Fruit fly (Drosophila melanogaster) whole organism, embryonic: ENCODE data around the gene CG8837.

Experiments used
- Ada2b ChIP-seq: fragments of 200-800 bp; sonication (Bioruptor generic); IDR thresholded peaks from 2 replicates; pipeline ENCODE4 v1.3.6; 2022; ENCODE audit warnings: missing biosample characterization, missing genetic modification characterization
- CG10543 ChIP-seq: fragments of 200-800 bp; sonication (Bioruptor generic); optimal IDR thresholded peaks from 3 replicates; lab custom pipeline; 2017; ENCODE audit warnings: missing biosample characterization, mild to moderate bottlenecking, missing genetic modification characterization, moderate library complexity
- CG10654 ChIP-seq: fragments of 200-800 bp; sonication (Bioruptor generic); optimal IDR thresholded peaks from 2 replicates; lab custom pipeline; 2016; ENCODE audit warnings: missing biosample characterization, missing genetic modification characterization
- CG12769 ChIP-seq: fragments of 200-800 bp; sonication (Bioruptor generic); optimal IDR thresholded peaks from 2 replicates; lab custom pipeline; 2019; ENCODE audit warnings: missing biosample characterization, mild to moderate bottlenecking, missing genetic modification characterization, moderate library complexity
- CG15479 ChIP-seq: fragments of 200-800 bp; sonication (Bioruptor generic); optimal IDR thresholded peaks from 3 replicates; lab custom pipeline; 2019; ENCODE audit warnings: missing biosample characterization, mild to moderate bottlenecking, missing genetic modification characterization, moderate library complexity
- CG17186 ChIP-seq: fragments of 200-800 bp; sonication (Bioruptor generic); optimal IDR thresholded peaks from 3 replicates; lab custom pipeline; 2017; ENCODE audit warnings: missing biosample characterization, missing genetic modification reagents, missing genetic modification characterization
- CG17568 ChIP-seq: fragments of 200-800 bp; sonication (Bioruptor generic); optimal IDR thresholded peaks from 2 replicates; lab custom pipeline; 2018; ENCODE audit warnings: missing biosample characterization, mild to moderate bottlenecking, missing genetic modification characterization, moderate library complexity
- CG2875 ChIP-seq: fragments of 200-800 bp; sonication (Bioruptor generic); optimal IDR thresholded peaks from 2 replicates; lab custom pipeline; 2017; ENCODE audit warnings: missing biosample characterization, mild to moderate bottlenecking, missing genetic modification characterization, missing genetic modification reagents
- CG30431 ChIP-seq: fragments of 200-800 bp; sonication (Bioruptor generic); optimal IDR thresholded peaks from 2 replicates; lab custom pipeline; 2017; ENCODE audit warnings: missing biosample characterization, missing genetic modification characterization
- CG32532 ChIP-seq: fragments of 200-800 bp; sonication (Bioruptor generic); IDR thresholded peaks from 2 replicates; pipeline ENCODE4 v1.3.6; 2022; ENCODE audit warnings: missing biosample characterization, missing genetic modification characterization
- CG42726 ChIP-seq: fragments of 200-800 bp; sonication (Bioruptor generic); IDR thresholded peaks from 2 replicates; pipeline ENCODE4 v1.3.6; 2022; ENCODE audit warnings: missing biosample characterization, missing genetic modification characterization; ENCODE audit not compliant: partially characterized antibody
- CG6654 ChIP-seq: fragments of 200-800 bp; sonication (Bioruptor generic); optimal IDR thresholded peaks from 2 replicates; lab custom pipeline; 2017; ENCODE audit warnings: missing biosample characterization, mild to moderate bottlenecking, missing genetic modification characterization
- CG7556 ChIP-seq: fragments of 200-800 bp; sonication (Bioruptor generic); optimal IDR thresholded peaks from 2 replicates; lab custom pipeline; 2017; ENCODE audit warnings: missing biosample characterization, mild to moderate bottlenecking, missing genetic modification characterization
- D19A ChIP-seq: fragments of 200-800 bp; optimal IDR thresholded peaks from 3 replicates; lab custom pipeline; 2019; ENCODE audit warnings: missing biosample characterization, mild to moderate bottlenecking, missing genetic modification characterization, moderate library complexity
- Dbx ChIP-seq: fragments of 200-800 bp; sonication (Bioruptor generic); IDR thresholded peaks from 3 replicates; pipeline ENCODE4 v1.3.6; 2022; ENCODE audit warnings: missing biosample characterization, missing genetic modification characterization
- Deaf1 ChIP-seq: fragments of 200-800 bp; optimal IDR thresholded peaks from 3 replicates; lab custom pipeline; 2019; ENCODE audit warnings: missing biosample characterization, mild to moderate bottlenecking, missing genetic modification characterization, moderate library complexity
- Drgx ChIP-seq: fragments of 200-800 bp; sonication (Bioruptor generic); IDR thresholded peaks from 2 replicates; pipeline ENCODE4 v1.3.6; 2022; ENCODE audit warnings: missing biosample characterization, missing genetic modification characterization
- Ets65A ChIP-seq: fragments of 200-800 bp; sonication (Bioruptor generic); peaks from one replicate; lab custom pipeline; 2016; ENCODE audit warnings: missing biosample characterization, missing genetic modification characterization
- HLH54F ChIP-seq: fragments of 200-800 bp; sonication (Bioruptor generic); optimal IDR thresholded peaks from 3 replicates; lab custom pipeline; 2016; ENCODE audit warnings: missing biosample characterization, missing genetic modification characterization
- MTF-1 ChIP-seq: fragments of 200-800 bp; sonication (Bioruptor generic); optimal IDR thresholded peaks from 2 replicates; lab custom pipeline; 2018; ENCODE audit warnings: missing biosample characterization, mild to moderate bottlenecking, missing genetic modification characterization, borderline replicate concordance
- Max ChIP-seq: fragments of 200-800 bp; sonication (Bioruptor generic); optimal IDR thresholded peaks from 2 replicates; lab custom pipeline; 2016; ENCODE audit warnings: missing biosample characterization, mild to moderate bottlenecking, missing genetic modification characterization
- Med ChIP-seq: fragments of 200-800 bp; sonication (Bioruptor generic); peaks from one replicate; lab custom pipeline; 2016; ENCODE audit warnings: missing biosample characterization, missing genetic modification characterization, mild to moderate bottlenecking, inconsistent platforms, moderate library complexity
- Mrtf ChIP-seq: fragments of 200-800 bp; sonication (Bioruptor generic); IDR thresholded peaks from 3 replicates; pipeline ENCODE4 v1.3.6; 2022; ENCODE audit warnings: missing biosample characterization, missing genetic modification characterization
- Rx ChIP-seq: fragments of 200-800 bp; sonication (Bioruptor generic); IDR thresholded peaks from 2 replicates; pipeline ENCODE4 v1.3.6; 2022; ENCODE audit warnings: missing biosample characterization, missing genetic modification characterization
- abd-A ChIP-seq: fragments of 200-800 bp; sonication (Bioruptor generic); optimal IDR thresholded peaks from 3 replicates; lab custom pipeline; 2019; ENCODE audit warnings: missing biosample characterization, mild to moderate bottlenecking, missing genetic modification characterization, moderate library complexity
- bcd ChIP-seq: fragments of 200-800 bp; sonication (Bioruptor generic); optimal IDR thresholded peaks from 2 replicates; lab custom pipeline; 2017; ENCODE audit warnings: missing biosample characterization, mild to moderate bottlenecking, missing genetic modification characterization
- bsh ChIP-seq, 2 experiments: fragments of 200-800 bp; sonication (Bioruptor generic); optimal IDR thresholded peaks; 2 replicates each; lab custom pipeline; 2017 to 2018; ENCODE audit warnings: mild to moderate bottlenecking in 2 of 2, missing biosample characterization in 2 of 2, missing genetic modification characterization in 2 of 2, moderate library complexity in 1 of 2
- ci ChIP-seq: fragments of 200-800 bp; sonication (Bioruptor generic); IDR thresholded peaks from 3 replicates; pipeline ENCODE4 v1.3.6; 2022; ENCODE audit warnings: missing biosample characterization, missing genetic modification characterization
- cwo ChIP-seq: fragments of 200-800 bp; sonication (Bioruptor generic); optimal IDR thresholded peaks from 3 replicates; lab custom pipeline; 2017; ENCODE audit warnings: missing biosample characterization, missing genetic modification characterization, mild to moderate bottlenecking, moderate library complexity, missing genetic modification reagents
- dan ChIP-seq: fragments of 200-800 bp; sonication (Bioruptor generic); IDR thresholded peaks from 2 replicates; pipeline ENCODE4 v1.3.6; 2022; ENCODE audit warnings: missing biosample characterization, missing genetic modification characterization
- dpn ChIP-seq, 2 experiments: fragments of 200-800 bp; sonication (Bioruptor generic); optimal IDR thresholded peaks; 3 replicates each; lab custom pipeline; 2016; ENCODE audit warnings: missing biosample characterization in 2 of 2, missing genetic modification characterization in 2 of 2
- en ChIP-seq: fragments of 200-800 bp; sonication (Bioruptor generic); optimal IDR thresholded peaks from 2 replicates; lab custom pipeline; 2016; ENCODE audit warnings: missing biosample characterization, missing genetic modification characterization
- grn ChIP-seq: fragments of 200-800 bp; sonication (Bioruptor generic); optimal IDR thresholded peaks from 3 replicates; lab custom pipeline; 2017; ENCODE audit warnings: missing biosample characterization, missing genetic modification characterization
- mirr ChIP-seq: fragments of 200-800 bp; sonication (Bioruptor generic); optimal IDR thresholded peaks from 3 replicates; lab custom pipeline; 2018; ENCODE audit warnings: missing biosample characterization, mild to moderate bottlenecking, missing genetic modification characterization
- nerfin-2 ChIP-seq: fragments of 200-800 bp; sonication (Bioruptor generic); IDR thresholded peaks from 2 replicates; pipeline ENCODE4 v1.3.6; 2022; ENCODE audit warnings: missing biosample characterization, missing genetic modification characterization; ENCODE audit not compliant: partially characterized antibody
- org-1 ChIP-seq: fragments of 200-800 bp; sonication (Bioruptor generic); optimal IDR thresholded peaks from 2 replicates; lab custom pipeline; 2017; ENCODE audit warnings: missing biosample characterization, missing genetic modification characterization
- p53 ChIP-seq: fragments of 200-800 bp; sonication (Bioruptor generic); optimal IDR thresholded peaks from 2 replicates; lab custom pipeline; 2016; ENCODE audit warnings: missing biosample characterization, missing genetic modification characterization
- slbo ChIP-seq: fragments of 200-800 bp; sonication (Bioruptor generic); IDR thresholded peaks from 2 replicates; pipeline ENCODE4 v1.3.6; 2022; ENCODE audit warnings: missing biosample characterization, missing genetic modification characterization
- tx ChIP-seq: fragments of 200-800 bp; sonication (Bioruptor generic); optimal IDR thresholded peaks from 2 replicates; lab custom pipeline; 2016; ENCODE audit warnings: missing biosample characterization, missing genetic modification characterization
- unpg ChIP-seq: fragments of 200-800 bp; sonication (Bioruptor generic); optimal IDR thresholded peaks from 3 replicates; lab custom pipeline; 2018; ENCODE audit warnings: missing biosample characterization, mild to moderate bottlenecking, missing genetic modification characterization, moderate library complexity
- vfl ChIP-seq: fragments of 200-800 bp; sonication (Bioruptor generic); optimal IDR thresholded peaks from 2 replicates; lab custom pipeline; 2016; ENCODE audit warnings: missing biosample characterization, missing genetic modification characterization
- zf30C ChIP-seq: fragments of 200-800 bp; sonication (Bioruptor generic); optimal IDR thresholded peaks from 3 replicates; lab custom pipeline; 2018; ENCODE audit warnings: missing biosample characterization, mild to moderate bottlenecking, missing genetic modification characterization

CG8837 gene

dm6 chr2L:3369083-3369653 lies 49.1 kb downstream of the CG8837 start (continued):
- no peak for TF ChIP-seq CG30431
- TF ChIP-seq CG42726 (GFP tag; lab: Robert Waterston, UW) = no peak
- TF ChIP-seq ci = no peak
- TF ChIP-seq cwo = peak; percentile 72
- TF ChIP-seq CG10543 (GFP tag; lab: Kevin White, UChicago) = peak; percentile 68
- no peak for TF ChIP-seq en (GFP tag; lab: Kevin White, UChicago)
- no peak for TF ChIP-seq dan (GFP tag; lab: Robert Waterston, UW)
- TF ChIP-seq grn (GFP tag; lab: Kevin White, UChicago) = peak; percentile 72
- no peak for TF ChIP-seq CG7556
- no peak for TF ChIP-seq zf30C (GFP tag; lab: Kevin White, UChicago)
- TF ChIP-seq bsh (GFP tag; optimal IDR thresholded peaks at IDR 0.05; lab: Kevin White, UChicago) = no peak
- TF ChIP-seq CG32532 = peak; percentile 11; the same call in 1 of the 2 replicates
- peak; percentile 84 for TF ChIP-seq mirr (GFP tag; lab: Kevin White, UChicago)
- TF ChIP-seq tx (GFP tag; lab: Kevin White, UChicago) = no peak
- no peak for TF ChIP-seq Mrtf (GFP tag; lab: Robert Waterston, UW)
- TF ChIP-seq, all 482 proteins: peak for 29

DNA sequence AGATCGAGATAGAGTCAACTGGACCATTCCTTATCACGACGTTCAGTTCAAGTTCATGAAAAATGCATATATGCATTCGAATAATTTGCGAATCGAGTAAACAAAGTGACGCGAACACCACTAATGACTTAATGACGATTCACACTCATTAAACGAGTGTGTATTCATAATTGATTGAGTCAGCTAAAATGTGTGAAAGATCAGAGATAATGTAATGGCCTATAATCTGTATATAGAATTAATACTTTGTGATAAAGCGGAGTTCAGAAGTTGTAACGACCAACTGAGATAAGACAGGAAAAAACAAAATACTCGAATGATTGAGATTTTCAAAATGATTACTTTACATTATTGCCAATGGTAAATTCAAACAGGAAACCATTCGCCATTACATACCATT lies 49.8 kb downstream of the CG8837 start:
- TF ChIP-seq CG17568 (GFP tag; lab: Kevin White, UChicago) = no peak
- TF ChIP-seq, all 482 proteins: peak for 0

dm6 chr2L:3370920-3371319 lies 50.9 kb downstream of the CG8837 start:
- peak; percentile 25 for TF ChIP-seq mirr (GFP tag; lab: Kevin White, UChicago)
- no peak for TF ChIP-seq org-1
- TF ChIP-seq Max (GFP tag; lab: Kevin White, UChicago) = no peak
- TF ChIP-seq unpg = no peak
- TF ChIP-seq Ada2b (GFP tag; lab: Robert Waterston, UW) = no peak
- no peak for TF ChIP-seq MTF-1 (GFP tag; lab: Kevin White, UChicago)
- peak; percentile 8 for TF ChIP-seq Med (GFP tag; lab: Kevin White, UChicago)
- TF ChIP-seq bcd (GFP tag; lab: Kevin White, UChicago) = no peak
- no peak for TF ChIP-seq CG2875 (GFP tag; lab: Kevin White, UChicago)
- no peak for TF ChIP-seq nerfin-2 (GFP tag; lab: Robert Waterston, UW)
- TF ChIP-seq CG15479 (GFP tag; lab: Kevin White, UChicago) = no peak
- TF ChIP-seq abd-A (tag; lab: Kevin White, UChicago) = no peak
- no peak for TF ChIP-seq CG12769
- no peak for TF ChIP-seq HLH54F (GFP tag; lab: Kevin White, UChicago)
- no peak for TF ChIP-seq vfl
- no peak for TF ChIP-seq dan (GFP tag; lab: Robert Waterston, UW)
- no peak for TF ChIP-seq CG6654 (GFP tag; lab: Kevin White, UChicago)

- TF ChIP-seq dpn (GFP tag; optimal IDR thresholded peaks at IDR 0.05; lab: Kevin White, UChicago) (no peak), CG17186 (GFP tag; lab: Kevin White, UChicago) (no peak), Ets65A (GFP tag; lab: Kevin White, UChicago) (peak; percentile 92), slbo (GFP tag; lab: Robert Waterston, UW) (0 out of 2 replicates have a peak, but pooled peaks have one; percentile 30), p53 (no peak), Deaf1 (peak; percentile 27), Drgx (peak; percentile 58), Rx (GFP tag; lab: Robert Waterston, UW) (no peak), D19A (tag; lab: Kevin White, UChicago) (peak; percentile 61), CG10654 (no peak), Dbx (GFP tag; lab: Robert Waterston, UW) (no peak), Med (GFP tag; lab: Kevin White, UChicago) (peak; percentile 79)
These were observed 51.3 kb downstream of the CG8837 start for dm6 chr2L:3371340-3371739.
